Worm (Caenorhabditis elegans): ENCODE measurements around the gene ccz-1.

Gene ccz-1

ce11 chrV:13678542-13678941 is at the start of gene ccz-1, which contains the start of gene tag-65:
Gene ccz-1, plus strand, starts transcription at chrV:13678875.
Gene tag-65, minus strand, starts transcription at chrV:13678587.
- TF ChIP-seq tbx-11 (GFP tag; IDR thresholded peaks at IDR 0.05) (no peak), F13C5.2 (tag; optimal IDR thresholded peaks at IDR 0.05) (peak; percentile 45), hmg-4 (GFP tag; optimal IDR thresholded peaks at IDR 0.05) (no peak), hmbx-1 (tag; optimal IDR thresholded peaks at IDR 0.05) (no peak)

DNA sequence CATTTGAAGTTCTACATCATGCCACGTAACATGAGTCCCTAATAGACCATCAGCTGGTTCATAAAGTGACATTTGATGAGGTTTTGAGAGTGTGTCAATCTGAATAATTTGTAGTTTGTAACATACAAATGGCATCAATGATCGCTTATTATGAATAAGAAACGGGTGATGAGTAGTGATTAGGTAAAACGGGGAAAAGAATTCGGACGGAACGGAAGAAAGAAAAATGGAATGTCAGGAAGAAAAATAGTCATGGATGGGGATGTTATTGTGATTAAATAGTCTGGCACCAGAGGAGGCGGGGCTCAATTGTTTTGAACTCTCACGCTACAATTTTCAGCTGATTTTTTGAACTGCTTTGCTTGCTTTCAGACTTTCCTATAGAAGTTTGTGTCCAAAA is 44.5 kb upstream of the ccz-1 start, which contains the start of gene H37A05.2:
Gene H37A05.2, minus strand, starts transcription at position 101 of the 400 bp plus-strand sequence.
- TF ChIP-seq F13C5.2 (tag; optimal IDR thresholded peaks at IDR 0.05) (no peak), hmg-4 (GFP tag; optimal IDR thresholded peaks at IDR 0.05) (no peak), hnd-1 (tag; optimal IDR thresholded peaks at IDR 0.05) (no peak), ceh-36 (tag; optimal IDR thresholded peaks at IDR 0.05) (no peak), scrt-1 (GFP tag; IDR thresholded peaks at IDR 0.05) (no peak)

DNA sequence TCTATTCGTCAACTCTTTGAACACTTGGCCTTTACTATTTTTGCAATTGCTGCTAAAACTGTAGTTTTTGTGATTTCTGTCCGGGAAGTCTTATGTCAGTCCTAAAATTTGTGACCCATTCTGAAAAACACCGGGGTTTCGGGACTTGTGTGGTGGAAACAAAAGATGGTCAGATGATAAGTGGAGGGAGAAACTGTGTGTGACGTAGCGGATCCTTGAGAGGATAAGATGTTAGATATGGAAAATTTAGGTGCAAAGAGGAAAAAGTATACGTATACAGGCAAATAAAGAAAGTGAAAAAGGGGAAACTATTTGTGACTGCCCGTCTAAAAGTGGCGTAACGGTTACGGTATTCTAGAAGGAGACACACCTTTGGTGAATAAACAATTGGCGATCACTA is 42.3 kb upstream of the ccz-1 start:
- no peak for TF ChIP-seq tbx-37 (GFP tag; conservative IDR thresholded peaks at IDR 0.05)
- no peak for TF ChIP-seq ceh-36 (tag; optimal IDR thresholded peaks at IDR 0.05)
- TF ChIP-seq hnd-1 (tag; optimal IDR thresholded peaks at IDR 0.05), result no peak
- no peak for TF ChIP-seq tbx-11 (GFP tag; IDR thresholded peaks at IDR 0.05)
- TF ChIP-seq sea-1 (GFP tag; conservative IDR thresholded peaks at IDR 0.05), result no peak
- no peak for TF ChIP-seq hmg-4 (GFP tag; optimal IDR thresholded peaks at IDR 0.05)
- TF ChIP-seq tra-4 (tag; optimal IDR thresholded peaks at IDR 0.05), result no peak
- TF ChIP-seq scrt-1 (GFP tag; IDR thresholded peaks at IDR 0.05), result no peak
- no peak for TF ChIP-seq ceh-13 (GFP tag; optimal IDR thresholded peaks at IDR 0.05)
- no peak for TF ChIP-seq B0310.2 (tag; optimal IDR thresholded peaks at IDR 0.05)
- no peak for TF ChIP-seq aly-1 (tag; optimal IDR thresholded peaks at IDR 0.05)
- no peak for TF ChIP-seq ama-1 (optimal IDR thresholded peaks at IDR 0.05)
- TF ChIP-seq pes-1 (GFP tag; IDR thresholded peaks at IDR 0.05), result no peak
- TF ChIP-seq F13C5.2 (tag; optimal IDR thresholded peaks at IDR 0.05), result no peak
- TF ChIP-seq flt-1 (GFP tag; IDR thresholded peaks at IDR 0.05), result no peak

DNA sequence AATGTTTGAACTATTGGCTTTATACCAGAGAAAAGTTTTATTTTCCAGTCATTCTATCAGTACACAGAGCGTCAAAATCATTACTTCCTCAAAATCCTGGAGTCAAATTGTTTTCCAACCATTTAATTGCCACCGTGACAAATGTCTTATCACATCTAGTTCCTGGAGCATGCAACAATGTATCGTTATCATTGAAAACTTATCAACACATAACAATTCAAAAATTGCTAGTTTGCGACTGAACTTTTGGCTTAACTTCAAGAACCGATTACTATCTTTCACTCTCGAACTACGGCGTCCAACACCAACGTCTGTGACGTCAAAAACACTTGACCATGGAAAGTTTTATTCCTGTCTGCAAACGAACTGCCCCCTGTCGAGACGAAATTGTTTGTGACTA is 40.6 kb upstream of the ccz-1 start:
- TF ChIP-seq aly-1 (tag; optimal IDR thresholded peaks at IDR 0.05) (no peak), sea-1 (GFP tag; conservative IDR thresholded peaks at IDR 0.05) (no peak), pes-1 (GFP tag; IDR thresholded peaks at IDR 0.05) (no peak), ceh-36 (tag; optimal IDR thresholded peaks at IDR 0.05) (no peak), hmbx-1 (tag; optimal IDR thresholded peaks at IDR 0.05) (no peak), tbx-37 (GFP tag; conservative IDR thresholded peaks at IDR 0.05) (no peak), ets-7 (tag; optimal IDR thresholded peaks at IDR 0.05) (no peak), B0310.2 (tag; optimal IDR thresholded peaks at IDR 0.05) (no peak), ceh-13 (GFP tag; optimal IDR thresholded peaks at IDR 0.05) (no peak), hmg-4 (GFP tag; optimal IDR thresholded peaks at IDR 0.05) (no peak), scrt-1 (GFP tag; IDR thresholded peaks at IDR 0.05) (no peak)

- TF ChIP-seq hnd-1 (tag; optimal IDR thresholded peaks at IDR 0.05) (no peak), tbx-11 (GFP tag; IDR thresholded peaks at IDR 0.05) (peak; percentile 42; the same call in 1 of the 2 replicates), pes-1 (GFP tag; IDR thresholded peaks at IDR 0.05) (peak; percentile 75), sea-1 (GFP tag; conservative IDR thresholded peaks at IDR 0.05) (peak; percentile 78), aly-1 (tag; optimal IDR thresholded peaks at IDR 0.05) (no peak), scrt-1 (GFP tag; IDR thresholded peaks at IDR 0.05) (0 out of 2 replicates have a peak, but pooled peaks have one; percentile 62), flt-1 (GFP tag; IDR thresholded peaks at IDR 0.05) (peak; percentile 50; the same call in 1 of the 2 replicates)
These were observed 32.7 kb upstream of the ccz-1 start for ce11 chrV:13645848-13646578.

- no peak for TF ChIP-seq sea-1 (GFP tag; conservative IDR thresholded peaks at IDR 0.05)
- peak; percentile 14 for TF ChIP-seq aly-1 (tag; optimal IDR thresholded peaks at IDR 0.05)
These were observed 31.5 kb upstream of the ccz-1 start for ce11 chrV:13647185-13647584.

ce11 chrV:13647617-13648016 is 31.1 kb upstream of the ccz-1 start:
- no peak for TF ChIP-seq ceh-36 (tag; optimal IDR thresholded peaks at IDR 0.05)
- no peak for TF ChIP-seq sea-1 (GFP tag; conservative IDR thresholded peaks at IDR 0.05)
- no peak for TF ChIP-seq B0310.2 (tag; optimal IDR thresholded peaks at IDR 0.05)
- TF ChIP-seq ama-1 (optimal IDR thresholded peaks at IDR 0.05), result no peak
- no peak for TF ChIP-seq ets-7 (tag; optimal IDR thresholded peaks at IDR 0.05)
- TF ChIP-seq flt-1 (GFP tag; IDR thresholded peaks at IDR 0.05), result no peak
- TF ChIP-seq tra-4 (tag; optimal IDR thresholded peaks at IDR 0.05), result no peak
- TF ChIP-seq scrt-1 (GFP tag; IDR thresholded peaks at IDR 0.05), result no peak
- peak; percentile 44; the same call in 1 of the 2 replicates for TF ChIP-seq pes-1 (GFP tag; IDR thresholded peaks at IDR 0.05)

DNA sequence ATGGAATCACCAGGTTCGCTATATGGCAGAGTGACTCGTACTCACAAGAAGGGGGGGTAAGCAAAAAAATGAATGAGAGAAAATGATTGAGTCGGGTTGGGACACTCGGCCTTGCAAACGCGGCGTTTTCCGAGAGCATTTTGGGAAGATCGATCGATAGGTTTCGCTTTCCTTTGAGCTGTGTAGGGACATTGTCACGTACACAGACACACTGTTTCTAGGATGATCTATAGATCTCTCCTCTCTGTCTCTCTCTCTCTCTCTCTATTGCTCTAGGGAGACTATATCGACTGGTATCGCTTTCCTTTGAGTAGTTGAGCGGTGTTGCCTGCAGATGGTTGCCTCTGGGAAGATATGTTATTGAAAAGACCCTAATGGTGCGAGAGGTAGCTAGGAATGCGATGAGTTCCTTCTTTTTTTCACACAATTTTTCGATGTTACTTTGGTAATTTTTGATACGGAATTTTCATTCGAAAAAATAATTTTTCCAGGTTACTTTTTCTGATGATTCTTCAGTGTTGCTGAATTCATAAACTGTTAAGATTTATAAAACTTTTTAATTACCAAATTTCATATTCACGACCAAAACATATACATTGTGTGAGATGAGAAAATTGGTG is 28.8 kb upstream of the ccz-1 start, which contains the start of gene H37A05.4:
Gene H37A05.4, minus strand, starts transcription at position 51 of the 620 bp plus-strand sequence.
- peak; percentile 2 for TF ChIP-seq hmg-4 (GFP tag; optimal IDR thresholded peaks at IDR 0.05)
- TF ChIP-seq tra-4 (tag; optimal IDR thresholded peaks at IDR 0.05), result no peak
- no peak for TF ChIP-seq hnd-1 (tag; optimal IDR thresholded peaks at IDR 0.05)

Measured in whole organism, early embryonic.